Worm (Caenorhabditis elegans) whole organism, L4 larva: ENCODE results near the gene pges-2.
A peak's percentile ranks its signal among the peaks of the same experiment; 100 is the strongest.

Experiments
- D1046.2 ChIP-seq: fragments of 200-800 bp; sonication (Bioruptor generic); IDR thresholded peaks from 2 replicates; pipeline ENCODE4 v1.3.6; 2022; ENCODE audit warnings: missing genetic modification characterization, missing compliant biosample characterization
- R02D3.7 ChIP-seq: fragments of 150-350 bp; sonication (generic microtip); optimal IDR thresholded peaks from 3 replicates; lab custom pipeline; 2014; ENCODE audit warnings: missing biosample characterization, missing genetic modification characterization
- aly-2 ChIP-seq: sonication (generic microtip); optimal IDR thresholded peaks from 2 replicates; lab custom pipeline; 2018; ENCODE audit warnings: missing biosample characterization, missing genetic modification characterization
- ama-1 ChIP-seq: fragments of 150-350 bp; optimal IDR thresholded peaks from 2 replicates; lab custom pipeline; 2014; ENCODE audit warnings: inconsistent platforms, mixed read lengths
- attf-4 ChIP-seq: sonication (generic microtip); optimal IDR thresholded peaks from 3 replicates; lab custom pipeline; 2017; ENCODE audit warnings: missing biosample characterization, missing genetic modification characterization
- ceh-82 ChIP-seq: sonication (generic microtip); optimal IDR thresholded peaks from 2 replicates; lab custom pipeline; 2017; ENCODE audit warnings: missing biosample characterization, missing genetic modification characterization
- lin-39 ChIP-seq: fragments of 150-350 bp; optimal IDR thresholded peaks from 2 replicates; lab custom pipeline; 2014; ENCODE audit warnings: missing biosample characterization, missing genetic modification reagents, missing genetic modification characterization
- lsy-2 ChIP-seq, 2 experiments: fragments of 150-350 bp in 1 of 2; sonication (generic microtip) in 1 of 2; optimal IDR thresholded peaks; 2 replicates each; lab custom pipeline; 2014 to 2017; ENCODE audit warnings: missing biosample characterization in 2 of 2, missing genetic modification characterization in 2 of 2
- nhr-237 ChIP-seq: sonication (generic microtip); optimal IDR thresholded peaks from 2 replicates; lab custom pipeline; 2017; ENCODE audit warnings: missing biosample characterization, missing genetic modification characterization
- nhr-6 ChIP-seq: fragments of 150-350 bp; optimal IDR thresholded peaks from 2 replicates; lab custom pipeline; 2014; ENCODE audit warnings: missing biosample characterization, missing genetic modification characterization
- nhr-76 ChIP-seq: fragments of 150-350 bp; optimal IDR thresholded peaks from 2 replicates; lab custom pipeline; 2014; ENCODE audit warnings: missing biosample characterization, missing genetic modification characterization
- nhr-77 ChIP-seq: fragments of 150-350 bp; optimal IDR thresholded peaks from 2 replicates; lab custom pipeline; 2014; ENCODE audit warnings: missing biosample characterization, missing genetic modification characterization
- pha-4 ChIP-seq, 2 experiments: fragments of 150-350 bp in 1 of 2; fragments of 200-800 bp in 1 of 2; sonication (Bioruptor generic) in 1 of 2; IDR thresholded peaks in 1 of 2; optimal IDR thresholded peaks in 1 of 2; 2 replicates each; pipeline versions ENCODE4 v1.3.6 to Lab custom; 2014 to 2022; ENCODE audit warnings: missing genetic modification characterization in 2 of 2, missing genetic modification reagents in 2 of 2, missing biosample characterization in 1 of 2, missing compliant biosample characterization in 1 of 2
- set-16 ChIP-seq: fragments of 200-800 bp; sonication (Bioruptor generic); IDR thresholded peaks from 2 replicates; pipeline ENCODE4 v1.3.6; 2022; ENCODE audit warnings: missing genetic modification reagents, missing genetic modification characterization, missing compliant biosample characterization

ce11 chrIV:10345990-10346389, 21.6 kb downstream of the pges-2 start:
- TF ChIP-seq ceh-82 (tag; lab: Kevin White, UChicago), result no peak
- no peak for TF ChIP-seq set-16 (GFP tag; lab: Robert Waterston, UW)
- no peak for TF ChIP-seq nhr-6
- TF ChIP-seq D1046.2, result no peak
- TF ChIP-seq lsy-2 (tag; optimal IDR thresholded peaks at IDR 0.05; lab: Kevin White, UChicago), result peak in 1 of 2 experiments; percentile 57
- TF ChIP-seq aly-2 (tag; lab: Kevin White, UChicago), result no peak
- no peak for TF ChIP-seq R02D3.7 (tag; lab: Kevin White, UChicago)
- no peak for TF ChIP-seq attf-4 (tag; lab: Kevin White, UChicago)
- TF ChIP-seq nhr-237 (tag; lab: Kevin White, UChicago), result no peak
- TF ChIP-seq lin-39, result no peak
- TF ChIP-seq nhr-76 (tag; lab: Kevin White, UChicago), result no peak
- TF ChIP-seq pha-4 (GFP tag; IDR thresholded peaks at IDR 0.05; lab: Robert Waterston, UW), result no peak
- no peak for TF ChIP-seq pha-4 (tag; optimal IDR thresholded peaks at IDR 0.05; lab: Kevin White, UChicago)
- TF ChIP-seq nhr-77 (tag; lab: Kevin White, UChicago), result peak; percentile 21
- peak; percentile 34 for TF ChIP-seq ama-1 (lab: Kevin White, UChicago)
